Fruit fly (Drosophila melanogaster): Measurements from ENCODE around the gene Ca-beta.

Ca-beta gene

dm6 chr2L:11171615-11172356, 31.6 kb downstream of the Ca-beta start, which contains the start of gene Vm32E:
TSS of gene Vm32E (minus strand) at chr2L:11171665.
- peak; percentile 76 for TF ChIP-seq ftz-f1 (GFP tag; optimal IDR thresholded peaks at IDR 0.05)
- 0 out of 3 replicates have a peak, but pooled peaks have one; percentile 69 for TF ChIP-seq CG2199 (GFP tag; IDR thresholded peaks at IDR 0.05)
- peak; percentile 39; the same call in 1 of the 2 replicates for TF ChIP-seq CG13287 (GFP tag; IDR thresholded peaks at IDR 0.05; ENCODE audit: partially characterized antibody)
- peak; percentile 13 for TF ChIP-seq CG15601 (tag; optimal IDR thresholded peaks at IDR 0.05)
- TF ChIP-seq CG18619 (GFP tag; optimal IDR thresholded peaks at IDR 0.05), result no peak
- TF ChIP-seq TFAM (GFP tag; optimal IDR thresholded peaks at IDR 0.05), result no peak
- TF ChIP-seq Neu2 (GFP tag; optimal IDR thresholded peaks at IDR 0.05; ENCODE audit: borderline replicate concordance), result no peak
- no peak for TF ChIP-seq CG10959 (GFP tag; IDR thresholded peaks at IDR 0.05)
- no peak for TF ChIP-seq slp2 (GFP tag; optimal IDR thresholded peaks at IDR 0.05)
- no peak for TF ChIP-seq CG16815 (GFP tag; optimal IDR thresholded peaks at IDR 0.05)
- peak; percentile 71 for TF ChIP-seq Med (GFP tag)
- peak; percentile 25 for TF ChIP-seq trem (tag; optimal IDR thresholded peaks at IDR 0.05)
- TF ChIP-seq gem (tag; optimal IDR thresholded peaks at IDR 0.05), result peak; percentile 16
- TF ChIP-seq abd-A (tag; optimal IDR thresholded peaks at IDR 0.05), result no peak
- 0 out of 3 replicates have a peak, but pooled peaks have one; percentile 24 for TF ChIP-seq Opbp (GFP tag; IDR thresholded peaks at IDR 0.05; ENCODE audit: partially characterized antibody)
- TF ChIP-seq NC2β (GFP tag; optimal IDR thresholded peaks at IDR 0.05), result no peak
- TF ChIP-seq CG1603 (tag; optimal IDR thresholded peaks at IDR 0.05), result peak; percentile 38
- peak; percentile 95 for TF ChIP-seq CTCF (GFP tag; optimal IDR thresholded peaks at IDR 0.05)
- TF ChIP-seq CG3726 (GFP tag; IDR thresholded peaks at IDR 0.05), result no peak
- TF ChIP-seq CG7271 (tag; optimal IDR thresholded peaks at IDR 0.05), result no peak
- peak; percentile 62 for TF ChIP-seq CG11504 (tag; optimal IDR thresholded peaks at IDR 0.05)
- no peak for TF ChIP-seq CG3847 (GFP tag; IDR thresholded peaks at IDR 0.05)
- peak; percentile 79 for TF ChIP-seq stwl (tag; optimal IDR thresholded peaks at IDR 0.05)
- TF ChIP-seq Scr (GFP tag; IDR thresholded peaks at IDR 0.05; ENCODE audit: partially characterized antibody), result no peak
- TF ChIP-seq pita (GFP tag; optimal IDR thresholded peaks at IDR 0.05), result peak; percentile 59
- TF ChIP-seq CG12299 (tag; optimal IDR thresholded peaks at IDR 0.05), result no peak
- no peak for TF ChIP-seq CG10979 (tag; optimal IDR thresholded peaks at IDR 0.05)
- peak; percentile 16 for TF ChIP-seq CG2712 (tag; optimal IDR thresholded peaks at IDR 0.05)
- peak; percentile 18 for TF ChIP-seq CG7839 (tag; optimal IDR thresholded peaks at IDR 0.05)
- no peak for TF ChIP-seq ham (GFP tag; IDR thresholded peaks at IDR 0.05)

dm6 chr2L:11170549-11170948, 32.8 kb downstream of the Ca-beta start:
- peak; percentile 82 for TF ChIP-seq CG12769 (tag; optimal IDR thresholded peaks at IDR 0.05)
- TF ChIP-seq ewg (GFP tag; optimal IDR thresholded peaks at IDR 0.05), result no peak
- TF ChIP-seq Vsx1 (GFP tag; optimal IDR thresholded peaks at IDR 0.05), result no peak
- peak; percentile 2 for TF ChIP-seq sd (tag; optimal IDR thresholded peaks at IDR 0.05)
- 0 out of 3 replicates have a peak, but pooled peaks have one; percentile 43 for TF ChIP-seq CG11456 (GFP tag; IDR thresholded peaks at IDR 0.05)
- TF ChIP-seq cas (GFP tag; IDR thresholded peaks at IDR 0.05), result 0 out of 2 replicates have a peak, but pooled peaks have one; percentile 16
- TF ChIP-seq chinmo (GFP tag; IDR thresholded peaks at IDR 0.05; ENCODE audit: partially characterized antibody), result 0 out of 4 replicates have a peak, but pooled peaks have one; percentile 51
- peak; percentile 60 for TF ChIP-seq Med (GFP tag)
